Worm (Caenorhabditis elegans): ENCODE results near the gene gpcp-1.

ce11 chrX:3067052-3067451 is 43.4 kb downstream of the gpcp-1 start:
- TF ChIP-seq blmp-1 (tag; optimal IDR thresholded peaks at IDR 0.05) (no peak), elt-3 (tag; optimal IDR thresholded peaks at IDR 0.05) (no peak), mls-2 (tag; optimal IDR thresholded peaks at IDR 0.05) (no peak), M03D4.4 (tag; optimal IDR thresholded peaks at IDR 0.05) (no peak), nhr-12 (tag; optimal IDR thresholded peaks at IDR 0.05) (no peak), nhr-28 (tag; optimal IDR thresholded peaks at IDR 0.05) (no peak), ces-1 (GFP tag; optimal IDR thresholded peaks at IDR 0.05) (peak; percentile 48), lsy-2 (tag; optimal IDR thresholded peaks at IDR 0.05) (no peak), mab-5 (tag; optimal IDR thresholded peaks at IDR 0.05) (no peak), unc-62 (GFP tag; optimal IDR thresholded peaks at IDR 0.05) (no peak)

All from whole organism, mixed stage, embryonic.